Worm (Caenorhabditis elegans) whole organism, late embryonic: ENCODE measurements around the gene F41F3.3.

Experiments
- K02D7.2 ChIP-seq: sonication (generic microtip); optimal IDR thresholded peaks from 2 replicates; lab custom pipeline; 2017; ENCODE audit warnings: mild to moderate bottlenecking, missing genetic modification characterization, missing compliant biosample characterization
- K09A11.1 ChIP-seq: sonication (generic microtip); optimal IDR thresholded peaks from 2 replicates; lab custom pipeline; 2017; ENCODE audit warnings: antibody characterized with exemption, mild to moderate bottlenecking, missing genetic modification characterization, missing compliant biosample characterization; ENCODE audit not compliant: insufficient read depth
- Y22D7AL.16 ChIP-seq: sonication (generic microtip); optimal IDR thresholded peaks from 2 replicates; lab custom pipeline; 2016; ENCODE audit warnings: missing genetic modification characterization, missing compliant biosample characterization
- ama-1 ChIP-seq: fragments of 150-350 bp; optimal IDR thresholded peaks from 2 replicates; lab custom pipeline; 2014
- ceh-19 ChIP-seq: fragments of 200-800 bp; sonication (Bioruptor generic); optimal IDR thresholded peaks from 2 replicates; lab custom pipeline; 2018; ENCODE audit warnings: mild to moderate bottlenecking, missing genetic modification characterization, missing compliant biosample characterization
- ceh-2 ChIP-seq: sonication (generic microtip); optimal IDR thresholded peaks from 2 replicates; lab custom pipeline; 2016; ENCODE audit warnings: missing genotype, missing genetic modification characterization, missing compliant biosample characterization
- ceh-22 ChIP-seq: sonication (generic microtip); optimal IDR thresholded peaks from 2 replicates; lab custom pipeline; 2017; ENCODE audit warnings: missing biosample characterization, missing genetic modification characterization
- ceh-24 ChIP-seq: sonication (generic microtip); optimal IDR thresholded peaks from 2 replicates; lab custom pipeline; 2016; ENCODE audit warnings: mild to moderate bottlenecking, missing genetic modification characterization, missing compliant biosample characterization
- ceh-30 ChIP-seq: fragments of 150-350 bp; optimal IDR thresholded peaks from 2 replicates; lab custom pipeline; 2014; ENCODE audit warnings: missing biosample characterization, missing genetic modification characterization
- ceh-34 ChIP-seq: sonication (generic microtip); optimal IDR thresholded peaks from 2 replicates; lab custom pipeline; 2016; ENCODE audit warnings: mild to moderate bottlenecking, missing genetic modification characterization, missing compliant biosample characterization
- ceh-45 ChIP-seq: fragments of 200-800 bp; sonication (Bioruptor generic); IDR thresholded peaks from 2 replicates; pipeline ENCODE4 v1.3.6; 2022; ENCODE audit warnings: missing genetic modification reagents, missing genetic modification characterization, missing compliant biosample characterization
- ceh-9 ChIP-seq: sonication (generic microtip); optimal IDR thresholded peaks from 2 replicates; lab custom pipeline; 2016; ENCODE audit warnings: mild to moderate bottlenecking, missing genetic modification characterization, inconsistent platforms, missing compliant biosample characterization
- che-1 ChIP-seq: sonication (generic microtip); optimal IDR thresholded peaks from 2 replicates; lab custom pipeline; 2016; ENCODE audit warnings: mild to moderate bottlenecking, missing genetic modification characterization, missing compliant biosample characterization
- dmd-4 ChIP-seq: sonication (generic microtip); optimal IDR thresholded peaks from 2 replicates; lab custom pipeline; 2016; ENCODE audit warnings: borderline replicate concordance, missing genetic modification characterization, missing compliant biosample characterization
- dve-1 ChIP-seq: sonication (generic microtip); optimal IDR thresholded peaks from 2 replicates; lab custom pipeline; 2017; ENCODE audit warnings: antibody characterized with exemption, mild to moderate bottlenecking, missing genetic modification characterization, missing compliant biosample characterization
- ets-4 ChIP-seq: sonication (generic microtip); optimal IDR thresholded peaks from 2 replicates; lab custom pipeline; 2016; ENCODE audit warnings: missing genetic modification characterization, missing compliant biosample characterization
- eyg-1 ChIP-seq: sonication (generic microtip); optimal IDR thresholded peaks from 2 replicates; lab custom pipeline; 2016; ENCODE audit warnings: missing genotype, missing genetic modification characterization, missing compliant biosample characterization
- fax-1 ChIP-seq: sonication (generic microtip); optimal IDR thresholded peaks from 2 replicates; lab custom pipeline; 2016; ENCODE audit warnings: missing genotype, missing genetic modification characterization, missing compliant biosample characterization
- fkh-10 ChIP-seq: fragments of 150-350 bp; optimal IDR thresholded peaks from 2 replicates; lab custom pipeline; 2014; ENCODE audit warnings: missing biosample characterization, missing genetic modification reagents, missing genetic modification characterization
- fkh-6 ChIP-seq: sonication (generic microtip); optimal IDR thresholded peaks from 2 replicates; lab custom pipeline; 2016; ENCODE audit warnings: missing genetic modification characterization, missing compliant biosample characterization
- gmeb-2 ChIP-seq: sonication (generic microtip); optimal IDR thresholded peaks from 2 replicates; lab custom pipeline; 2016; ENCODE audit warnings: missing genetic modification characterization, inconsistent platforms, missing compliant biosample characterization
- hlh-13 ChIP-seq: fragments of 200-800 bp; sonication (Bioruptor generic); optimal IDR thresholded peaks from 2 replicates; lab custom pipeline; 2018; ENCODE audit warnings: mild to moderate bottlenecking, missing genetic modification characterization, missing compliant biosample characterization
- hlh-15 ChIP-seq: sonication (generic microtip); optimal IDR thresholded peaks from 2 replicates; lab custom pipeline; 2016; ENCODE audit warnings: missing genetic modification characterization, missing compliant biosample characterization
- hlh-30 ChIP-seq: sonication (generic microtip); optimal IDR thresholded peaks from 2 replicates; lab custom pipeline; 2017; ENCODE audit warnings: antibody characterized with exemption, missing genetic modification characterization, missing compliant biosample characterization; ENCODE audit not compliant: insufficient read depth
- hlh-6 ChIP-seq: sonication (generic microtip); optimal IDR thresholded peaks from 2 replicates; lab custom pipeline; 2016; ENCODE audit warnings: missing genotype, missing genetic modification characterization, missing compliant biosample characterization
- lim-6 ChIP-seq: sonication (generic microtip); optimal IDR thresholded peaks from 2 replicates; lab custom pipeline; 2016; ENCODE audit warnings: missing genetic modification characterization, missing compliant biosample characterization
- madf-2 ChIP-seq: sonication (generic microtip); optimal IDR thresholded peaks from 2 replicates; lab custom pipeline; 2017; ENCODE audit warnings: missing genetic modification characterization, missing compliant biosample characterization
- nfya-1 ChIP-seq: sonication (generic microtip); optimal IDR thresholded peaks from 2 replicates; lab custom pipeline; 2017; ENCODE audit warnings: missing genetic modification characterization, mild to moderate bottlenecking, missing compliant biosample characterization, antibody characterized with exemption, moderate library complexity
- nhr-11 ChIP-seq: fragments of 150-350 bp; optimal IDR thresholded peaks from 2 replicates; lab custom pipeline; 2014; ENCODE audit warnings: missing biosample characterization, missing genetic modification characterization
- pha-4 ChIP-seq: fragments of 150-350 bp; optimal IDR thresholded peaks from 2 replicates; lab custom pipeline; 2018; ENCODE audit warnings: missing biosample characterization, missing genetic modification reagents, missing genetic modification characterization
- pros-1 ChIP-seq: fragments of 150-350 bp; optimal IDR thresholded peaks from 2 replicates; lab custom pipeline; 2014; ENCODE audit warnings: missing biosample characterization, missing genetic modification reagents, missing genetic modification characterization
- ref-2 ChIP-seq: sonication (generic microtip); optimal IDR thresholded peaks from 2 replicates; lab custom pipeline; 2016; ENCODE audit warnings: missing genetic modification characterization, missing compliant biosample characterization
- sox-2 ChIP-seq: fragments of 200-800 bp; sonication (Bioruptor generic); IDR thresholded peaks from 2 replicates; pipeline ENCODE4 v1.3.6; 2022; ENCODE audit warnings: missing genetic modification reagents, missing genetic modification characterization, missing compliant biosample characterization
- tbx-2 ChIP-seq: sonication (generic microtip); optimal IDR thresholded peaks from 2 replicates; lab custom pipeline; 2016; ENCODE audit warnings: missing genetic modification characterization, missing compliant biosample characterization
- tbx-7 ChIP-seq: sonication (generic microtip); optimal IDR thresholded peaks from 2 replicates; lab custom pipeline; 2016; ENCODE audit warnings: missing genotype, missing genetic modification characterization, missing compliant biosample characterization
- ttx-3 ChIP-seq: sonication (generic microtip); optimal IDR thresholded peaks from 2 replicates; lab custom pipeline; 2016; ENCODE audit warnings: missing genetic modification reagents, missing genetic modification characterization, missing compliant biosample characterization
- unc-86 ChIP-seq: sonication (generic microtip); optimal IDR thresholded peaks from 2 replicates; lab custom pipeline; 2016; ENCODE audit warnings: missing genetic modification characterization, missing compliant biosample characterization

The F41F3.3 gene

DNA sequence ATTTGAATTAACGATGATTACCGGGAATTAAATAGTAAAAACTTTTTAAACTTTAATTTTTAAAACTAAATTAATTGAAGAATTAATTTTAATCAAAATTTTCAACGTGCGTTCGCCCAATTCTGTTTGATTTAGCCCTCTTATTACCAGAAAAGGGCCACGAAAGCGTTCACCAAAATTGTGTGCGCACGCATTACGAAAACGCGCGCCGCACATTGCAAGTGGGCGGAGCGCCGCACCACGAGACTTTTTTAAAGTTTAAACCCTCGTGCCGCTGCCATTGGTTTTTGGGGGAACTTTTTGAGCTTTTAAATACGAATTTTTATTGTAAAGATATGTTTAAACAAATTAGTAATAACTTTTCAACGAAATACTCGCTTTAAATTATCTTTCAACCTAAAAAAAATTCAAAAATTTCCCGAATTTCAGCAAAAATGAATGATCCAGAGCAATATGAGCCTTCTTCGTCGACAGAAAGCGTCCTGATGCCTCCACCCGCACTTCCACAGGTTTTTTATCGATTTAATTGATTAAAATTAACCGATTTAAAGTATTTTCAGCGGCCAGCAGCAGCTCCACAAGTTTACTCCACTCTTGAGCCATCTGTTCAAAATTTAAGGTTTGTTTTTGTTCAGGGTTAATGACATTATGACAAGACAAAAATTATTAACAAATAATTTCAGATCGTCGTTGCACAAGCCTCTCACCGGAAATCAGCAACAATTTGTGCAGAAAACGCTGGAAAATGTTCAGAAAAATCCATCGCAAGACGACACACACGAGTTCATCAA, 38.8 kb upstream of the F41F3.3 start, which contains the start of gene taf-10:
TSS of gene taf-10 (plus strand) at position 424 of the 791 bp plus-strand sequence.
- TF ChIP-seq ceh-9 (tag; lab: Kevin White, UChicago) (no peak), ceh-22 (tag; lab: Kevin White, UChicago) (no peak), ama-1 (lab: Kevin White, UChicago) (no peak), hlh-30 (tag; lab: Kevin White, UChicago) (peak; percentile 82), nfya-1 (tag; lab: Kevin White, UChicago) (peak; percentile 33), madf-2 (tag; lab: Kevin White, UChicago) (no peak)

ce11 chrV:4684137-4684536, 36.1 kb upstream of the F41F3.3 start:
- TF ChIP-seq eyg-1 (tag; lab: Kevin White, UChicago) (no peak), ceh-30 (tag; lab: Kevin White, UChicago) (no peak), ceh-9 (tag; lab: Kevin White, UChicago) (no peak), dve-1 (tag; lab: Kevin White, UChicago) (peak; percentile 74)

ce11 chrV:4681670-4682069, 33.6 kb upstream of the F41F3.3 start, which contains the start of gene K03B4.4:
Gene K03B4.4 (plus strand): TSS chrV:4681970.
- TF ChIP-seq ref-2 (tag; lab: Kevin White, UChicago) = no peak
- TF ChIP-seq hlh-6 = no peak
- TF ChIP-seq hlh-15 (tag; lab: Kevin White, UChicago) = no peak
- TF ChIP-seq ttx-3 (tag; lab: Kevin White, UChicago) = no peak
- no peak for TF ChIP-seq tbx-7 (tag; lab: Kevin White, UChicago)
- TF ChIP-seq nfya-1 (tag; lab: Kevin White, UChicago) = no peak
- TF ChIP-seq fkh-10 (GFP tag; lab: Kevin White, UChicago) = no peak
- no peak for TF ChIP-seq ceh-24 (tag; lab: Kevin White, UChicago)
- no peak for TF ChIP-seq ceh-19 (GFP tag; lab: Kevin White, UChicago)
- no peak for TF ChIP-seq hlh-13 (GFP tag; lab: Kevin White, UChicago)
- TF ChIP-seq fax-1 (tag; lab: Kevin White, UChicago) = no peak
- no peak for TF ChIP-seq tbx-2
- no peak for TF ChIP-seq unc-86 (tag; lab: Kevin White, UChicago)
- no peak for TF ChIP-seq K09A11.1 (tag; lab: Kevin White, UChicago)
- TF ChIP-seq ets-4 (tag; lab: Kevin White, UChicago) = no peak

- TF ChIP-seq eyg-1 (tag; lab: Kevin White, UChicago) (no peak), nfya-1 (tag; lab: Kevin White, UChicago) (peak; percentile 65), ceh-2 (tag; lab: Kevin White, UChicago) (no peak)
Measured at ce11 chrV:4676812-4677211, 28.8 kb upstream of the F41F3.3 start.

ce11 chrV:4676092-4676491, 28.1 kb upstream of the F41F3.3 start, which contains the start of gene K03B4.6:
Gene K03B4.6 (minus strand): TSS chrV:4676192.
- TF ChIP-seq fax-1 (tag; lab: Kevin White, UChicago) (no peak), Y22D7AL.16 (no peak), nhr-11 (tag; lab: Kevin White, UChicago) (no peak), pros-1 (tag; lab: Kevin White, UChicago) (no peak), nfya-1 (tag; lab: Kevin White, UChicago) (no peak), fkh-6 (tag; lab: Kevin White, UChicago) (no peak), sox-2 (no peak), lim-6 (tag; lab: Kevin White, UChicago) (no peak)

DNA sequence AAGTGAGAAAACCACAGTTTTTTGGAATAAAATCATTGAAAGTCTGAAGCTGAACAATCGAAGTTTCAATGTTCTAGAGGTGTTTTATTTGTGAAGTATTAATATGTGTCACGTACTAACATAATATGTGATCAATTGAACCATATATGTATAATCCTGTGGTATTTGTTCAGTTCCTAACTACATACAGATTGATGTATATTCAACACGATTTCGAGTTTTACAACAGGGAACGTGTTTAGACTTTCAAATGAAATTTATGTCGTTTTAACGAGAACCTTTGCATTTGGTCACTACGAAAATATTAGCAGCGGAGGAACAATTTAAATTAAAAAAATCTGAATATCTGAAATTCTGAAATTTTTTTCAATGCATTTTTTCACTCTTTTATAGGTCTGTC, 26.5 kb upstream of the F41F3.3 start, which contains the start of gene K03B4.8:
TSS of gene K03B4.8 (minus strand) at position 101 of the 400 bp plus-strand sequence.
- TF ChIP-seq dmd-4 = no peak
- TF ChIP-seq ref-2 (tag; lab: Kevin White, UChicago) = no peak
- TF ChIP-seq ceh-34 (tag; lab: Kevin White, UChicago) = no peak
- no peak for TF ChIP-seq ets-4 (tag; lab: Kevin White, UChicago)
- TF ChIP-seq pha-4 (tag; lab: Kevin White, UChicago) = no peak
- no peak for TF ChIP-seq K02D7.2 (tag; lab: Kevin White, UChicago)
- TF ChIP-seq gmeb-2 (tag; lab: Kevin White, UChicago) = no peak
- no peak for TF ChIP-seq ceh-45 (GFP tag; lab: Robert Waterston, UW)
- no peak for TF ChIP-seq che-1 (tag; lab: Kevin White, UChicago)
- TF ChIP-seq hlh-6 = no peak
